Worm (Caenorhabditis elegans) whole organism, early embryonic: Measurements from ENCODE around the gene Y11D7A.9.
"Not testable (repeated sequence)": the region's sequence is repeated elsewhere in the genome, so short reads cannot be mapped to it uniquely, and the experiment has no call there.

Source experiments
- B0310.2 ChIP-seq: sonication (generic microtip); optimal IDR thresholded peaks from 2 replicates; lab custom pipeline; 2016; ENCODE audit warnings: mild to moderate bottlenecking, missing genetic modification characterization, missing compliant biosample characterization
- F13C5.2 ChIP-seq: sonication (generic microtip); optimal IDR thresholded peaks from 2 replicates; lab custom pipeline; 2017; ENCODE audit warnings: mild to moderate bottlenecking, missing genetic modification characterization, inconsistent platforms, missing compliant biosample characterization
- aly-1 ChIP-seq: sonication (generic microtip); optimal IDR thresholded peaks from 2 replicates; lab custom pipeline; 2016; ENCODE audit warnings: missing genetic modification characterization, missing compliant biosample characterization
- ama-1 ChIP-seq: fragments of 150-350 bp; optimal IDR thresholded peaks from 2 replicates; lab custom pipeline; 2014
- ceh-13 ChIP-seq: fragments of 200-800 bp; sonication (Bioruptor generic); optimal IDR thresholded peaks from 2 replicates; lab custom pipeline; 2018; ENCODE audit warnings: mild to moderate bottlenecking, missing genetic modification characterization, missing compliant biosample characterization
- ceh-36 ChIP-seq: sonication (generic microtip); optimal IDR thresholded peaks from 2 replicates; lab custom pipeline; 2016; ENCODE audit warnings: missing genetic modification characterization, inconsistent platforms, missing compliant biosample characterization
- ets-7 ChIP-seq: sonication (generic microtip); optimal IDR thresholded peaks from 2 replicates; lab custom pipeline; 2016; ENCODE audit warnings: missing genotype, missing genetic modification characterization, missing compliant biosample characterization
- flt-1 ChIP-seq: fragments of 200-800 bp; sonication (Bioruptor generic); IDR thresholded peaks from 2 replicates; pipeline ENCODE4 v1.3.6; 2022; ENCODE audit warnings: missing genetic modification characterization, missing compliant biosample characterization
- hmbx-1 ChIP-seq: sonication (generic microtip); optimal IDR thresholded peaks from 2 replicates; lab custom pipeline; 2016; ENCODE audit warnings: mild to moderate bottlenecking, missing genetic modification characterization, missing compliant biosample characterization
- hmg-4 ChIP-seq: fragments of 200-800 bp; sonication (Bioruptor generic); optimal IDR thresholded peaks from 2 replicates; lab custom pipeline; 2018; ENCODE audit warnings: mild to moderate bottlenecking, missing genetic modification characterization, missing compliant biosample characterization
- hnd-1 ChIP-seq: sonication (generic microtip); optimal IDR thresholded peaks from 2 replicates; lab custom pipeline; 2016; ENCODE audit warnings: missing genetic modification characterization, missing compliant biosample characterization
- pes-1 ChIP-seq: fragments of 200-800 bp; sonication (Bioruptor generic); IDR thresholded peaks from 2 replicates; pipeline ENCODE4 v1.3.6; 2022; ENCODE audit warnings: missing genetic modification reagents, missing genetic modification characterization, missing compliant biosample characterization
- scrt-1 ChIP-seq: fragments of 200-800 bp; sonication (Bioruptor generic); IDR thresholded peaks from 2 replicates; pipeline ENCODE4 v1.3.6; 2022; ENCODE audit warnings: missing genetic modification characterization, missing compliant biosample characterization
- sea-1 ChIP-seq: fragments of 200-800 bp; sonication (Bioruptor generic); conservative IDR thresholded peaks from 2 replicates; pipeline ENCODE4 v1.3.6; 2022; ENCODE audit warnings: missing genetic modification characterization, missing compliant biosample characterization
- tbx-11 ChIP-seq: fragments of 200-800 bp; sonication (Bioruptor generic); IDR thresholded peaks from 2 replicates; pipeline ENCODE4 v1.3.6; 2022; ENCODE audit warnings: missing genetic modification characterization, missing compliant biosample characterization
- tbx-37 ChIP-seq: fragments of 200-800 bp; sonication (Bioruptor generic); conservative IDR thresholded peaks from 2 replicates; pipeline ENCODE4 v1.3.6; 2022; ENCODE audit warnings: missing genetic modification reagents, missing genetic modification characterization, missing compliant biosample characterization
- tra-4 ChIP-seq: sonication (generic microtip); optimal IDR thresholded peaks from 2 replicates; lab custom pipeline; 2017; ENCODE audit warnings: missing genetic modification characterization, missing compliant biosample characterization

Y11D7A.9 gene

DNA sequence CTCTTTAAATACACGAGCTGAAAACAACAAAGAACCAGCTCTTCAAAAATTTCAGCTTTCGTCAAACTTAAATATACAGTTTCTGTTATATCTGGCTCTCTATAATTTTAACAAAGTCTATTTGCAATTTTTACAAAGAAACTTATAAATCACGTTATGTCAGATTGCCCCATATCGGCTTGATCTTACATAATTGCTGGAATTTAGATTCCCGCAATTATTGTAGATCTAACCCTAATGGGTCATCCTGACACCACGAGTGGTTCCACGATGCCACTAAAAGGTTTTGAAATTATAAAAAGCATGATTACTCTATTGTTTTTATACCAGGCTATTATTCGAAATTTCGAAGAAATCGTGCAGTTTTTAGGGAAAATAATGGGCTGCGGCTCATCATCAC is 4.8 kb downstream of the Y11D7A.9 start, which contains the start of gene Y11D7A.8:
Y11D7A.8 (plus strand) TSS at position 301 of the 400 bp plus-strand sequence.
- TF ChIP-seq hmbx-1 = no peak
- no peak for TF ChIP-seq hmg-4 (GFP tag; lab: Kevin White, UChicago)
- no peak for TF ChIP-seq ama-1 (lab: Kevin White, UChicago)
- TF ChIP-seq ets-7 (tag; lab: Kevin White, UChicago) = no peak
- no peak for TF ChIP-seq pes-1 (GFP tag; lab: Robert Waterston, UW)
- TF ChIP-seq tra-4 = no peak
- no peak for TF ChIP-seq tbx-37 (GFP tag; lab: Robert Waterston, UW)
- no peak for TF ChIP-seq flt-1 (GFP tag; lab: Robert Waterston, UW)
- no peak for TF ChIP-seq B0310.2
- TF ChIP-seq tbx-11 (GFP tag; lab: Robert Waterston, UW) = no peak
- no peak for TF ChIP-seq ceh-13 (GFP tag; lab: Kevin White, UChicago)
- TF ChIP-seq hnd-1 (tag; lab: Kevin White, UChicago) = no peak
- TF ChIP-seq F13C5.2 = no peak
- no peak for TF ChIP-seq aly-1
- TF ChIP-seq sea-1 (GFP tag; lab: Robert Waterston, UW) = no peak
- TF ChIP-seq scrt-1 (GFP tag; lab: Robert Waterston, UW) = no peak
- no peak for TF ChIP-seq ceh-36 (tag; lab: Kevin White, UChicago)

DNA sequence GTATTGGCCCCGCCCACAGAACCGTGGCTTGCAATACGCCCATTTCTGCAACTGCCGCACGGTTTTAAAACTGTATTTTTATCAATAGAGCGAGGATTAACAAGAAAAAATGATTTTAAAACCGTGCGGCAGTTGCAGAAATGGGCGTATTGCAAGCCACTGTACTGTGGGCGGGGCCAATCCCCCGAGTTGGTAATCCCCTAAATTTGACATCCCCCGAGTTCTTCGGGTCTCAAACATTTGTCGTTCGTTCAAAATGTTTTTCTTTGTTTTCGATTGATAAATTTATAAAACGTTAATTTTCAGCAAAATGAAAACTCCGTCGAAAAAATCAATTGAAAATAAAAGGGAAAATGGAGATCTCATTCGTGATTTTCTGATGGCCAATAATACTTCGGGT is 6.7 kb downstream of the Y11D7A.9 start, which contains the start of gene Y11D7A.7:
Y11D7A.7 (plus strand) TSS at position 301 of the 400 bp plus-strand sequence.
- TF ChIP-seq sea-1 (GFP tag; lab: Robert Waterston, UW); flt-1 (GFP tag; lab: Robert Waterston, UW); aly-1: not testable (repeated sequence)

DNA sequence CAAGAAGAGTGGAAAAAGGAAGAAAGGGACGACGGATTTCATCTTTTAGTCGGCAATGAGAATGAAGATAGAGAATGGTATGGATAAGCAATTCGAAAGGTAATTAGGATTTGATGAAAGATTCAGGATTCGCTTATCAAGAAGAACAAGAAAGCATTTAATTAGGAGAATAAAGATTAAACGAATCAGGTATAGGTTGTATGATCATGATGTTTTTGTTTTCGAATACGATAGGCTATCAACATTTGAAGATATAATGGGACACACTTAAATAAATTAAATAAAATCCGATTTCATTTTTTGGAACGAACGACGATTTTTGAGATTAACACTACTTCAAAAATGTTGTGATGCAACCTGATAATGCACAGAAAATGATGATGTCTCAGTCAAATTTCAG is 10.5 kb downstream of the Y11D7A.9 start, which contains the start of gene Y11D7A.5:
Y11D7A.5 (minus strand) TSS at position 101 of the 400 bp plus-strand sequence.
- TF ChIP-seq scrt-1 (GFP tag; lab: Robert Waterston, UW) = no peak

DNA sequence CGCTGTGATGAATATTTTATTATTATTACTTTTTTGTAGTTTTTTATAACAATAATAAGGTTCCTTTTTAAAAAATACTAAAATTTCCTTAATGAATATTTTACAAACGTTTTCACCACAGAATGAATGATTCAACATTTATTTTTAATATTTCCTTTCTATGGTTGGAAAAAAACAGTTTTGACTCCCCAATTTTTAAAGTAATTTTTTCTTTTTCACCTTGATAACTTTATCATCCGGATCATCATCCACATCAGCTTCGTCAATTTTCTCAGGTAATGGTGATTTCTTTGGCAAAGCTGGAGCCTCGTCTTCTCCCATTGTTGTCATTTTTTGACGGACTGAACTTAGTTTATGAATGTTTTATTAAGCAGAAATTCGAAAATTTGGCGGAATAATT is 12.2 kb downstream of the Y11D7A.9 start, which contains the start of gene rab-28:
rab-28 (minus strand) TSS at position 343 of the 400 bp plus-strand sequence.
- TF ChIP-seq tbx-11 (GFP tag; lab: Robert Waterston, UW) (no peak), tbx-37 (GFP tag; lab: Robert Waterston, UW) (no peak), F13C5.2 (no peak)

DNA sequence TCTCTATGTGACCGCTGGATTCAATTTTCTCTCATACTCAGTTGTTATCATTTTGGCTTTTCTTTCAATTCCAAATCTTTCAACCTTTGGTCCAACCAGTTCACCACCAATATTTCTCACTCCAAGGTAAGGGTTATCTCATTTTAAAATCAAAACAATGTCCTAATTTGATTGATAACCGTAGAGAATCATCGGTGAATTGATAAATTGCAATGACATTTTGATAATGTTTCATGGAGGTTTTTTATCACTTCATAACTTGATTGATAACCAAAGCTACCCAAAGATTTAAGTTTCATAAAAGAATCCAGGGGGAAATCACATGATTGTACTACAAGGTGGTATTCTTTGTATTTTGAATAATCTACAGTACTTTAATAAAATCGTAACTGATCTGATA is 16.8 kb downstream of the Y11D7A.9 start:
- TF ChIP-seq tra-4 (no peak), flt-1 (GFP tag; lab: Robert Waterston, UW) (no peak), ceh-36 (tag; lab: Kevin White, UChicago) (no peak), aly-1 (no peak), tbx-11 (GFP tag; lab: Robert Waterston, UW) (no peak), hmbx-1 (no peak), ama-1 (lab: Kevin White, UChicago) (no peak), hnd-1 (tag; lab: Kevin White, UChicago) (no peak), ceh-13 (GFP tag; lab: Kevin White, UChicago) (no peak), ets-7 (tag; lab: Kevin White, UChicago) (no peak), hmg-4 (GFP tag; lab: Kevin White, UChicago) (no peak), B0310.2 (no peak), scrt-1 (GFP tag; lab: Robert Waterston, UW) (no peak), tbx-37 (GFP tag; lab: Robert Waterston, UW) (no peak)

DNA sequence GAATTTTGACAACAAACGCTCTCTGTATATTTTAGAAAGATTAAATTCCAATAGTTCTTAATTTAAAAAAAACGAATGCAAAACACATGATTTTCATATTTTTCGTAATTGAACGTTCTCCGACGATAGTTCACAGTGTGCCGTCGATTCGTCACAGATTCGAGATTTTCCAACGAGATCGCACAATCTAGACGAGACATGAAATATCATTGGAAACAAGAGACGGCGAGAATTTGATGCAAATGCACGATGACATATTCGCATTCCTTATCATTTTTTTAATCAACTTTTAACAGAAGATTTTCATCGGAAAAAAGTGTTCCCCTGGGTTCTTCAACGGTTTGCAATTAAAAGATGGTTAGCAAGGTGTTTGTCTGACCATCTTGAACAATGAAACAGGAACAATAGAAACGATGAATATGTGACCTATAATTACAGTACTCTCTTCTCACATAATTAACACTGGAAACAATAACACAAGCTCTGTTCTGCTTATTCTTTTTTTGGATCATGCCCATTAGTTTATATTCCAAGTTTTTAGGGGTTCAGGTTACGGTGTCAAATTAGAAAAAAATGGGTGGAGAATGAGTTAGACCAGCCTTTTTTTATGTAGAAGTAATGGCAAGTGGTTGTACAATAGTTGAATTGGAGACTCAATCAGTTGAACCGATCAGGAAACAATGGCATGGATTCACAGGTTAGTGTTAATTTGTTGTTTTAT is 23.3 kb downstream of the Y11D7A.9 start, which contains the start of gene Y11D7A.3:
Y11D7A.3 (plus strand) TSS at position 671 of the 721 bp plus-strand sequence.
- TF ChIP-seq B0310.2 = no peak
- TF ChIP-seq hnd-1 (tag; lab: Kevin White, UChicago) = no peak
- no peak for TF ChIP-seq ceh-13 (GFP tag; lab: Kevin White, UChicago)
- TF ChIP-seq hmg-4 (GFP tag; lab: Kevin White, UChicago) = no peak
- TF ChIP-seq flt-1 (GFP tag; lab: Robert Waterston, UW) = no peak
- no peak for TF ChIP-seq tbx-11 (GFP tag; lab: Robert Waterston, UW)
- no peak for TF ChIP-seq ama-1 (lab: Kevin White, UChicago)
- no peak for TF ChIP-seq F13C5.2
- TF ChIP-seq hmbx-1 = no peak
- TF ChIP-seq tbx-37 (GFP tag; lab: Robert Waterston, UW) = no peak
- TF ChIP-seq ceh-36 (tag; lab: Kevin White, UChicago) = no peak
- no peak for TF ChIP-seq sea-1 (GFP tag; lab: Robert Waterston, UW)
- no peak for TF ChIP-seq pes-1 (GFP tag; lab: Robert Waterston, UW)
- TF ChIP-seq ets-7 (tag; lab: Kevin White, UChicago) = no peak
- no peak for TF ChIP-seq scrt-1 (GFP tag; lab: Robert Waterston, UW)
- no peak for TF ChIP-seq aly-1
- TF ChIP-seq tra-4 = no peak

DNA sequence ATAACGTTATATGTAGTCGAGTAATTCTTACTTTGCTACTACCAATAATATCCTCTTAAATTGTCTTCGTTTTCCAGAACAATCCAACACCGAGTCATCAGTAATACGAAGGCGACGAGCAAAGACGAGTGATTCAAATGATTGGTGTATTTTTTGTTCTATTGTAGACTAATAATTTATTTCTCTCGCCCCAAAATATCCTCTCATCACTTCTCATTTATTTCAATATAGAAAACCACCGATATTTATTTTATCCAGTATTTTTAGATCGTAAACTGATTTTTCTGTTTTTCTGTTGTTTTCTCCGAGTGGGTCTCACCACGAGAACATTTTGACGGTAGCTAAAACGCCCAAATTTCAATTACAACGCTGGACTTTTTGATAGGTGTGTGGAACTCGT is 28.3 kb downstream of the Y11D7A.9 start:
- TF ChIP-seq pes-1 (GFP tag; lab: Robert Waterston, UW) = no peak
- TF ChIP-seq ceh-13 (GFP tag; lab: Kevin White, UChicago) = no peak
- TF ChIP-seq tbx-37 (GFP tag; lab: Robert Waterston, UW) = no peak
- no peak for TF ChIP-seq ceh-36 (tag; lab: Kevin White, UChicago)
- TF ChIP-seq hmg-4 (GFP tag; lab: Kevin White, UChicago) = no peak
- TF ChIP-seq tra-4 = no peak
- TF ChIP-seq F13C5.2 = no peak
- TF ChIP-seq sea-1 (GFP tag; lab: Robert Waterston, UW) = no peak
- no peak for TF ChIP-seq tbx-11 (GFP tag; lab: Robert Waterston, UW)
- no peak for TF ChIP-seq ama-1 (lab: Kevin White, UChicago)
- no peak for TF ChIP-seq hnd-1 (tag; lab: Kevin White, UChicago)
- no peak for TF ChIP-seq flt-1 (GFP tag; lab: Robert Waterston, UW)
- TF ChIP-seq aly-1 = no peak
- no peak for TF ChIP-seq hmbx-1
- TF ChIP-seq scrt-1 (GFP tag; lab: Robert Waterston, UW) = no peak
